Worm (Caenorhabditis elegans) whole organism, L3 larva: Measurements from ENCODE around the gene rpl-2.
"Not testable (repeated sequence)": the region's sequence is repeated elsewhere in the genome, so short reads cannot be mapped to it uniquely, and the experiment has no call there.

Experiments used
- ZK546.5 ChIP-seq: sonication (generic microtip); optimal IDR thresholded peaks from 2 replicates; lab custom pipeline; 2017; ENCODE audit warnings: missing biosample characterization, missing genetic modification characterization
- aly-2 ChIP-seq: fragments of 150-350 bp; optimal IDR thresholded peaks from 2 replicates; lab custom pipeline; 2014; ENCODE audit warnings: missing biosample characterization, missing genetic modification characterization
- ceh-16 ChIP-seq: sonication (generic microtip); optimal IDR thresholded peaks from 2 replicates; lab custom pipeline; 2017; ENCODE audit warnings: missing biosample characterization, missing genetic modification characterization
- ceh-28 ChIP-seq: fragments of 150-350 bp; optimal IDR thresholded peaks from 2 replicates; lab custom pipeline; 2014; ENCODE audit warnings: missing biosample characterization, missing genetic modification reagents, missing genetic modification characterization
- ceh-82 ChIP-seq: fragments of 150-350 bp; optimal IDR thresholded peaks from 2 replicates; lab custom pipeline; 2014; ENCODE audit warnings: missing biosample characterization, missing genetic modification characterization
- daf-12 ChIP-seq: fragments of 150-350 bp; optimal IDR thresholded peaks from 2 replicates; lab custom pipeline; 2014; ENCODE audit warnings: missing biosample characterization, missing genetic modification reagents, missing genetic modification characterization
- egl-5 ChIP-seq: fragments of 150-350 bp; optimal IDR thresholded peaks from 2 replicates; lab custom pipeline; 2017; ENCODE audit warnings: missing biosample characterization, missing genetic modification reagents, missing genetic modification characterization, inconsistent platforms
- elt-1 ChIP-seq: fragments of 150-350 bp; optimal IDR thresholded peaks from 2 replicates; lab custom pipeline; 2014; ENCODE audit warnings: missing biosample characterization, missing genetic modification characterization
- elt-2 ChIP-seq: sonication (generic microtip); optimal IDR thresholded peaks from 2 replicates; lab custom pipeline; 2016; ENCODE audit warnings: missing genetic modification reagents, mild to moderate bottlenecking, missing genetic modification characterization, missing compliant biosample characterization
- elt-3 ChIP-seq, 3 experiments: fragments of 150-350 bp in 1 of 3; sonication (generic microtip) in 2 of 3; optimal IDR thresholded peaks; 2 replicates in 2 of 3; 4 replicates in 1 of 3; lab custom pipeline; 2014 to 2017; ENCODE audit warnings: missing biosample characterization in 3 of 3, missing genetic modification characterization in 3 of 3
- eor-1 ChIP-seq, 2 experiments: fragments of 150-350 bp; optimal IDR thresholded peaks; 2 replicates each; lab custom pipeline; 2014 to 2018; ENCODE audit warnings: missing biosample characterization in 2 of 2, missing genetic modification characterization in 2 of 2
- fkh-10 ChIP-seq: sonication (generic microtip); optimal IDR thresholded peaks from 2 replicates; lab custom pipeline; 2017; ENCODE audit warnings: missing biosample characterization, missing genetic modification reagents, missing genetic modification characterization
- fkh-2 ChIP-seq: fragments of 150-350 bp; optimal IDR thresholded peaks from 2 replicates; lab custom pipeline; 2014; ENCODE audit warnings: missing biosample characterization, missing genetic modification reagents, missing genetic modification characterization
- fos-1 ChIP-seq: fragments of 150-350 bp; optimal IDR thresholded peaks from 2 replicates; lab custom pipeline; 2014; ENCODE audit warnings: missing biosample characterization, missing genetic modification characterization
- hmg-11 ChIP-seq: sonication (generic microtip); optimal IDR thresholded peaks from 2 replicates; lab custom pipeline; 2016; ENCODE audit warnings: missing genetic modification characterization, missing compliant biosample characterization
- jun-1 ChIP-seq: fragments of 150-350 bp; optimal IDR thresholded peaks from 2 replicates; lab custom pipeline; 2014; ENCODE audit warnings: missing biosample characterization, missing genetic modification reagents, missing genetic modification characterization
- lin-15B ChIP-seq: fragments of 150-350 bp; optimal IDR thresholded peaks from 2 replicates; lab custom pipeline; 2014; ENCODE audit warnings: missing biosample characterization, missing genetic modification characterization
- lin-39 ChIP-seq: fragments of 150-350 bp; optimal IDR thresholded peaks from 2 replicates; lab custom pipeline; 2018; ENCODE audit warnings: missing biosample characterization, missing genetic modification reagents, missing genetic modification characterization
- lsy-12 ChIP-seq: sonication (generic microtip); optimal IDR thresholded peaks from 2 replicates; lab custom pipeline; 2016; ENCODE audit warnings: mild to moderate bottlenecking, missing genetic modification characterization, missing compliant biosample characterization
- mml-1 ChIP-seq: fragments of 150-350 bp; sonication (generic microtip); optimal IDR thresholded peaks from 3 replicates; lab custom pipeline; 2014; ENCODE audit warnings: missing biosample characterization, missing genetic modification characterization
- nfya-1 ChIP-seq: sonication (generic microtip); optimal IDR thresholded peaks from 2 replicates; lab custom pipeline; 2017; ENCODE audit warnings: missing genetic modification characterization, mild to moderate bottlenecking, missing compliant biosample characterization, antibody characterized with exemption, moderate library complexity; ENCODE audit not compliant: insufficient read depth
- nhr-11 ChIP-seq: fragments of 150-350 bp; optimal IDR thresholded peaks from 2 replicates; lab custom pipeline; 2014; ENCODE audit warnings: missing biosample characterization, missing genetic modification characterization
- nhr-12 ChIP-seq: fragments of 150-350 bp; optimal IDR thresholded peaks from 2 replicates; lab custom pipeline; 2014; ENCODE audit warnings: missing biosample characterization, missing genetic modification characterization
- nhr-23 ChIP-seq: fragments of 150-350 bp; optimal IDR thresholded peaks from 2 replicates; lab custom pipeline; 2014; ENCODE audit warnings: missing biosample characterization, missing genetic modification reagents, missing genetic modification characterization
- nhr-237 ChIP-seq: fragments of 150-350 bp; optimal IDR thresholded peaks from 2 replicates; lab custom pipeline; 2014; ENCODE audit warnings: missing biosample characterization, missing genetic modification characterization
- nhr-25 ChIP-seq: sonication (generic microtip); optimal IDR thresholded peaks from 2 replicates; lab custom pipeline; 2017; ENCODE audit warnings: missing biosample characterization, missing genetic modification characterization
- nhr-28 ChIP-seq: fragments of 150-350 bp; optimal IDR thresholded peaks from 2 replicates; lab custom pipeline; 2014; ENCODE audit warnings: missing biosample characterization, missing genetic modification characterization
- nhr-67 ChIP-seq: fragments of 150-350 bp; optimal IDR thresholded peaks from 2 replicates; lab custom pipeline; 2014; ENCODE audit warnings: missing biosample characterization, missing genetic modification characterization
- nhr-76 ChIP-seq: fragments of 150-350 bp; sonication (generic microtip); optimal IDR thresholded peaks from 5 replicates; lab custom pipeline; 2014; ENCODE audit warnings: missing biosample characterization, missing genetic modification characterization
- pqm-1 ChIP-seq: fragments of 150-350 bp; optimal IDR thresholded peaks from 2 replicates; lab custom pipeline; 2017; ENCODE audit warnings: missing biosample characterization, missing genetic modification characterization, inconsistent platforms
- sea-2 ChIP-seq: fragments of 150-350 bp; sonication (generic microtip); optimal IDR thresholded peaks from 4 replicates; lab custom pipeline; 2014; ENCODE audit warnings: missing biosample characterization, missing genetic modification reagents, missing genetic modification characterization
- skn-1 ChIP-seq: fragments of 150-350 bp; optimal IDR thresholded peaks from 2 replicates; lab custom pipeline; 2014; ENCODE audit warnings: missing biosample characterization, missing genetic modification characterization
- snpc-4 ChIP-seq: fragments of 150-350 bp; optimal IDR thresholded peaks from 2 replicates; lab custom pipeline; 2014; ENCODE audit warnings: missing biosample characterization, missing genetic modification characterization
- tbx-2 ChIP-seq: sonication (generic microtip); optimal IDR thresholded peaks from 2 replicates; lab custom pipeline; 2016; ENCODE audit warnings: mild to moderate bottlenecking, missing genetic modification characterization, missing compliant biosample characterization
- unc-39 ChIP-seq: sonication (generic microtip); optimal IDR thresholded peaks from 4 replicates; lab custom pipeline; 2017; ENCODE audit warnings: missing biosample characterization, missing genetic modification characterization
- ztf-11 ChIP-seq: fragments of 150-350 bp; optimal IDR thresholded peaks from 2 replicates; lab custom pipeline; 2014; ENCODE audit warnings: missing biosample characterization, missing genetic modification characterization

The rpl-2 gene

DNA sequence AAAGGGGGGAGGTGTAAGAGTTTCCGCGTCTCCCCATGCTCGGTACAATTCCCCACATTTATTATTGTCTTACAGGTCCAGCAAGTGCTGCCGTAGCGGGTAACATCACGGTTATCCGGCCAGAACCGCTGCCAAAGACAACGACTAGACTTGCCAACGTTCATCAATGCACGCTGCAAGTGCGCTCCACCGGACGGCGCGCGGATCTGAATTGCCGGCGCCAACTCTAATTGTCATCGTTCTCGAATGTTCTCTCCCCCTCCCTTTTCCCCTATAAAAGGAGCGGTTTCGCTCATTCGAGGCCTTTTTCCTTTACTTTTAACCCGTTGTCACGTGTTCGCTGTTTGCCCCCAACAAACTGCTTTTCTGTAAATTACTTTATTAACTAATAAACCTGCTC is 34.2 kb downstream of the rpl-2 start, which contains the start of gene Y38H6C.8:
Y38H6C.8 (plus strand) TSS at position 301 of the 400 bp plus-strand sequence.
- not testable (repeated sequence) for TF ChIP-seq nhr-67; nhr-25 (tag; lab: Kevin White, UChicago); lsy-12

DNA sequence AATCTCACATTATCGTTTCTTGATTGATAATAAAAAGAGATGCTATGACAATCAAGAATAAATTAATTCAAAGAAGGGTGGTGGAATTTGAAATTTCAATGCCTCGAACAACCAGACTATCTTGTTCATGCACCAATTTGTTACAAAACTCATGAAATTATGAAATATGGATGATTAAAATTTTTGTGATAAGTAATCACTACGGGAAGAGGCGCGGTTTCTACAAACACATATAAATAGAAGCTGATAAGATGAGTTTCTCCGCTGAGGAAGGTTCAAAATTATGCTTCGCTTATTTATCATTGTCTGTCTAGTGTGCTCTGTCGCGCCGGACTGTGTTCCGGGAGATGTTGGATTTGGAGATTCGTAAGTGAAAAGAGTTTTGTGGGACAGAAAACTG is 35.0 kb downstream of the rpl-2 start:
- TF ChIP-seq elt-2 (tag; lab: Kevin White, UChicago) (peak; percentile 58), elt-3 (tag; optimal IDR thresholded peaks at IDR 0.05; lab: Kevin White, UChicago) (no peak)

DNA sequence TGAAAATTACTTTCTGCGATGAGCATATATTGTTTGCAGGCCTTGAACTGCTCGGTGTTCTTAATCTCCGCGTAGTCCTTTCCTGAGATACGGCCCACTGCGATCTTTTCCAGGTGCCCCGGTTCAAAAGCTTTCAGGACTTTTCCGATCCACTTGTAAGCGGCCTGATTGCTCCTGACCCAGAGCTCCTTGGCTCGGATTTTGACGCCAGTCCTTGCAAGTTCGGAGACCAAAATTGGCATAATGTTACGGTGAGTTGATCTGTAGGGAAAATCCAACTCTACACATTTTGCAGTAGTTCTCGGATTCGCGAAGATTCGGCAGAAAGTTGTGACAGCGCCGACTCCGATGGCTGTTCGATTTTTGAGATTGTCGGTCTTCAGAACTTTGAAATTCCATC is 37.5 kb downstream of the rpl-2 start:
- TF ChIP-seq mml-1 (tag; lab: Kevin White, UChicago) (no peak), lin-39 (no peak), lin-15B (tag; lab: Kevin White, UChicago) (no peak), unc-39 (no peak), elt-1 (tag; lab: Kevin White, UChicago) (no peak), daf-12 (tag; lab: Kevin White, UChicago) (no peak), ztf-11 (tag; lab: Kevin White, UChicago) (no peak), nhr-23 (tag; lab: Kevin White, UChicago) (no peak), nhr-12 (no peak), ceh-82 (tag; lab: Kevin White, UChicago) (no peak), nhr-11 (no peak)

DNA sequence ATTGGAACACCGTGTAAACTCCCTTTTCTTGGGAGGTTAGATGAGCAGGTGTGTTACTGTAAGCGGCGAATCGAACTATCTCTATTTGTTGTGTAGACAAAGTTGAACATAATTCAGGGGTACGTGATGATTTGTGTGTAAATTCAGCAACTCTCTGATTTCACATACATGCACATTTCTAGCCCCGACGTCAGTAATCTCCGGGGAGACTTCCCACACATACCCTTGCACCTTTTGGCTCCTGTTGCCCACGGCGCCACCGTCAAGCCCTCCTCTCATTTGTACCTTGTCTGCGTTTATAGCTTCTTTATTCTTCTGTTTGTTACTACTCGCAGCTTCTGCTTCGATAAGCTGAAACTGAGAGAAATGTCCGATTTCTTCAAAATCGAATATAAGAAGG is 39.4 kb downstream of the rpl-2 start, which contains the start of gene Y38H6C.25:
Y38H6C.25 (plus strand) TSS at position 301 of the 400 bp plus-strand sequence.
- TF ChIP-seq daf-12 (tag; lab: Kevin White, UChicago) (no peak), lin-15B (tag; lab: Kevin White, UChicago) (no peak), nhr-237 (tag; lab: Kevin White, UChicago) (no peak), snpc-4 (tag; lab: Kevin White, UChicago) (no peak), nhr-28 (tag; lab: Kevin White, UChicago) (no peak), eor-1 (tag; optimal IDR thresholded peaks at IDR 0.05; lab: Kevin White, UChicago) (no peak), tbx-2 (tag; lab: Kevin White, UChicago) (no peak), unc-39 (no peak), sea-2 (GFP tag; lab: Kevin White, UChicago) (no peak), ceh-16 (no peak), fkh-10 (GFP tag; lab: Kevin White, UChicago) (no peak), aly-2 (tag; lab: Kevin White, UChicago) (no peak), lsy-12 (no peak), fos-1 (no peak)

DNA sequence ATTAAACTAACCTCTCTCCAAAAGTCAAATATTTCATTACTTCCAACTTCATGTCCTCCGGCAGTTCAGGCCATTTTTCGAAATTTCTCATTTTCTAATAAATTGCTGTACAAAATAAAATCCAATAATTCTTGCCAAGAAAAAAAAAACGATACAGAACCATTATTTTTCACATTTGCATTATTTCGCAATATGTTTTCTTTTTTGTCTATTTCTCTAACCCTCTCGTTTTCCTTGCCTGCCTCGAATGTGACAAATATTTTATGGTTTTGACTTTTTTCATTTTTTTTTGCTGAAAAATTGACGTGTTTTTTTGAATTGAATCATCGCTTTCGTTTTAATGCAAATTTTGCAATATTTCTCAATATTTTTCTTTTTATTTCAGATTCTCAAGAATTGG is 42.7 kb downstream of the rpl-2 start, which contains the start of the genes Y38H6C.9 and fbxa-150:
Y38H6C.9 (minus strand) TSS at position 52 of the 400 bp plus-strand sequence.
fbxa-150 (plus strand) TSS at position 380 of the 400 bp plus-strand sequence.
- TF ChIP-seq nfya-1 (tag; lab: Kevin White, UChicago) (no peak), jun-1 (tag; lab: Kevin White, UChicago) (no peak), ceh-16 (no peak), daf-12 (tag; lab: Kevin White, UChicago) (no peak), nhr-11 (no peak), fkh-10 (GFP tag; lab: Kevin White, UChicago) (no peak), mml-1 (tag; lab: Kevin White, UChicago) (no peak), nhr-23 (tag; lab: Kevin White, UChicago) (no peak), hmg-11 (tag; lab: Kevin White, UChicago) (no peak), nhr-76 (no peak), snpc-4 (tag; lab: Kevin White, UChicago) (no peak)

DNA sequence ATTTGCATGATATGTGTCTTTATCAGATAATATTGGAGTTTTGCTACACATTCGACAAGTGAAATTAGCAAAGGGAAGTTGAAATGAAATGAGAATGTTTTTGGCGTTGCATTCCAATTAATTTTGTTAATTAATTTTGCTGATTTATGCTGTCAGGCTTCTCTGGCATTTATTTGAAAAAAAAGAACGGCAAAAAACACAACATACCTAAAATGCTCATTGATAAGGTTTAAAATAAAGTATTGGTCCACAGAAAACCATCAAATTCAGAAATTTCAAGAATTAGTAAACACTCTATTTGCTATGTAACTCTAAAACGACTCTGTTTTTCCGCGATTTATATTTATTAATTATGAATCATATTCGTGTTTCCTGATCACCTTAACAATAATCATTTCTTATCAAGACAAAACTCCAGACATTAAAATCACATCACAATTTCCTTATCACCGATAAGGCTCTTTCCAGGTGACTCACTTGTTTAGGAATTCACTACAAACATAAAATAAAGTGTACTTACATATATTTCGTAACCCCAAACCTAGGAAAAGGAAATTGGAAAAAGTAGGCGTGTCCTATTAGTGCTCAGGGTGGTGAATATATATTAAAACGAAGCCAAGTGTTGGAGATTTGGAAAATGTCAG is 46.4 kb downstream of the rpl-2 start, which contains the start of the genes srh-166 and Y38H6C.24:
srh-166 (minus strand) TSS at position 51 of the 644 bp plus-strand sequence.
Y38H6C.24 (plus strand) TSS at position 620 of the 644 bp plus-strand sequence.
- no peak for TF ChIP-seq egl-5 (tag; lab: Kevin White, UChicago)
- no peak for TF ChIP-seq fkh-2 (tag; lab: Kevin White, UChicago)
- no peak for TF ChIP-seq eor-1 (tag; optimal IDR thresholded peaks at IDR 0.05; lab: Kevin White, UChicago)
- no peak for TF ChIP-seq nfya-1 (tag; lab: Kevin White, UChicago)
- TF ChIP-seq nhr-12, result no peak
- no peak for TF ChIP-seq sea-2 (GFP tag; lab: Kevin White, UChicago)
- no peak for TF ChIP-seq snpc-4 (tag; lab: Kevin White, UChicago)
- TF ChIP-seq tbx-2 (tag; lab: Kevin White, UChicago), result no peak
- TF ChIP-seq pqm-1 (tag; lab: Kevin White, UChicago), result peak; percentile 89
- no peak for TF ChIP-seq ceh-28 (tag; lab: Kevin White, UChicago)
- no peak for TF ChIP-seq nhr-11
- TF ChIP-seq nhr-25 (tag; lab: Kevin White, UChicago), result no peak
- peak; percentile 41 for TF ChIP-seq skn-1 (tag; lab: Kevin White, UChicago)
- TF ChIP-seq elt-2 (tag; lab: Kevin White, UChicago), result peak; percentile 82
- TF ChIP-seq ceh-82 (tag; lab: Kevin White, UChicago), result no peak
- no peak for TF ChIP-seq ZK546.5 (tag; lab: Kevin White, UChicago)
- no peak for TF ChIP-seq hmg-11 (tag; lab: Kevin White, UChicago)
- peak; percentile 52 for TF ChIP-seq jun-1 (tag; lab: Kevin White, UChicago)
- TF ChIP-seq unc-39, result no peak
- no peak for TF ChIP-seq nhr-23 (tag; lab: Kevin White, UChicago)
- TF ChIP-seq fkh-10 (GFP tag; lab: Kevin White, UChicago), result no peak
- no peak for TF ChIP-seq nhr-67
- TF ChIP-seq nhr-237 (tag; lab: Kevin White, UChicago), result no peak
- no peak for TF ChIP-seq lin-15B (tag; lab: Kevin White, UChicago)
- TF ChIP-seq nhr-28 (tag; lab: Kevin White, UChicago), result no peak
- TF ChIP-seq elt-3 (tag; optimal IDR thresholded peaks at IDR 0.05; lab: Kevin White, UChicago), result no peak
